Worm (Caenorhabditis elegans) whole organism, late embryonic: ENCODE data around the gene cpr-1.

ENCODE experiments used
- K02D7.2 ChIP-seq: sonication (generic microtip); optimal IDR thresholded peaks from 2 replicates; lab custom pipeline; 2017; ENCODE audit warnings: mild to moderate bottlenecking, missing genetic modification characterization, missing compliant biosample characterization
- Y22D7AL.16 ChIP-seq: sonication (generic microtip); optimal IDR thresholded peaks from 2 replicates; lab custom pipeline; 2016; ENCODE audit warnings: missing genetic modification characterization, missing compliant biosample characterization
- ahr-1 ChIP-seq: sonication (generic microtip); optimal IDR thresholded peaks from 2 replicates; lab custom pipeline; 2016; ENCODE audit warnings: missing genetic modification characterization, missing compliant biosample characterization
- ama-1 ChIP-seq: fragments of 150-350 bp; optimal IDR thresholded peaks from 2 replicates; lab custom pipeline; 2014
- ceh-18 ChIP-seq: sonication (generic microtip); optimal IDR thresholded peaks from 2 replicates; lab custom pipeline; 2016; ENCODE audit warnings: missing genetic modification characterization, missing compliant biosample characterization
- ceh-22 ChIP-seq: sonication (generic microtip); optimal IDR thresholded peaks from 2 replicates; lab custom pipeline; 2017; ENCODE audit warnings: missing biosample characterization, missing genetic modification characterization
- ceh-31 ChIP-seq: sonication (generic microtip); optimal IDR thresholded peaks from 2 replicates; lab custom pipeline; 2016; ENCODE audit warnings: missing genetic modification characterization, missing compliant biosample characterization
- ceh-34 ChIP-seq: sonication (generic microtip); optimal IDR thresholded peaks from 2 replicates; lab custom pipeline; 2016; ENCODE audit warnings: mild to moderate bottlenecking, missing genetic modification characterization, missing compliant biosample characterization
- ceh-48 ChIP-seq: sonication (generic microtip); optimal IDR thresholded peaks from 2 replicates; lab custom pipeline; 2016; ENCODE audit warnings: missing genetic modification characterization, inconsistent platforms, missing compliant biosample characterization
- ceh-6 ChIP-seq: fragments of 200-800 bp; sonication (Bioruptor generic); optimal IDR thresholded peaks from 2 replicates; lab custom pipeline; 2018; ENCODE audit warnings: mild to moderate bottlenecking, missing genetic modification characterization, missing compliant biosample characterization
- ceh-9 ChIP-seq: sonication (generic microtip); optimal IDR thresholded peaks from 2 replicates; lab custom pipeline; 2016; ENCODE audit warnings: mild to moderate bottlenecking, missing genetic modification characterization, inconsistent platforms, missing compliant biosample characterization
- elt-2 ChIP-seq: sonication (generic microtip); optimal IDR thresholded peaks from 2 replicates; lab custom pipeline; 2016; ENCODE audit warnings: missing genetic modification reagents, missing genetic modification characterization, missing compliant biosample characterization
- fkh-10 ChIP-seq: fragments of 150-350 bp; optimal IDR thresholded peaks from 2 replicates; lab custom pipeline; 2014; ENCODE audit warnings: missing biosample characterization, missing genetic modification reagents, missing genetic modification characterization
- fkh-6 ChIP-seq: sonication (generic microtip); optimal IDR thresholded peaks from 2 replicates; lab custom pipeline; 2016; ENCODE audit warnings: missing genetic modification characterization, missing compliant biosample characterization
- hlh-13 ChIP-seq: fragments of 200-800 bp; sonication (Bioruptor generic); optimal IDR thresholded peaks from 2 replicates; lab custom pipeline; 2018; ENCODE audit warnings: mild to moderate bottlenecking, missing genetic modification characterization, missing compliant biosample characterization
- hlh-15 ChIP-seq: sonication (generic microtip); optimal IDR thresholded peaks from 2 replicates; lab custom pipeline; 2016; ENCODE audit warnings: missing genetic modification characterization, missing compliant biosample characterization
- hlh-30 ChIP-seq: sonication (generic microtip); optimal IDR thresholded peaks from 2 replicates; lab custom pipeline; 2017; ENCODE audit warnings: antibody characterized with exemption, missing genetic modification characterization, missing compliant biosample characterization; ENCODE audit not compliant: insufficient read depth
- hlh-8 ChIP-seq: sonication (generic microtip); optimal IDR thresholded peaks from 2 replicates; lab custom pipeline; 2016; ENCODE audit warnings: missing genotype, missing genetic modification characterization, missing compliant biosample characterization
- lim-6 ChIP-seq: sonication (generic microtip); optimal IDR thresholded peaks from 2 replicates; lab custom pipeline; 2016; ENCODE audit warnings: missing genetic modification characterization, missing compliant biosample characterization
- nfya-1 ChIP-seq: sonication (generic microtip); optimal IDR thresholded peaks from 2 replicates; lab custom pipeline; 2017; ENCODE audit warnings: missing genetic modification characterization, mild to moderate bottlenecking, missing compliant biosample characterization, antibody characterized with exemption, moderate library complexity
- pag-3 ChIP-seq: sonication (generic microtip); optimal IDR thresholded peaks from 2 replicates; lab custom pipeline; 2016; ENCODE audit warnings: missing compliant biosample characterization, missing genetic modification characterization, borderline replicate concordance
- pat-9 ChIP-seq: fragments of 200-800 bp; sonication (Bioruptor generic); optimal IDR thresholded peaks from 2 replicates; lab custom pipeline; 2018; ENCODE audit warnings: mild to moderate bottlenecking, missing genetic modification characterization, moderate library complexity, missing compliant biosample characterization
- pax-1 ChIP-seq: fragments of 150-350 bp; optimal IDR thresholded peaks from 2 replicates; lab custom pipeline; 2014; ENCODE audit warnings: missing biosample characterization, missing genetic modification characterization
- sdc-2 ChIP-seq: sonication (generic microtip); optimal IDR thresholded peaks from 2 replicates; lab custom pipeline; 2016; ENCODE audit warnings: missing genotype, missing genetic modification characterization, missing compliant biosample characterization
- sox-2 ChIP-seq: fragments of 200-800 bp; sonication (Bioruptor generic); IDR thresholded peaks from 2 replicates; pipeline ENCODE4 v1.3.6; 2022; ENCODE audit warnings: missing genetic modification reagents, missing genetic modification characterization, missing compliant biosample characterization
- syd-9 ChIP-seq: sonication (generic microtip); optimal IDR thresholded peaks from 2 replicates; lab custom pipeline; 2016; ENCODE audit warnings: mild to moderate bottlenecking, missing genetic modification characterization, moderate library complexity, missing compliant biosample characterization
- tbx-2 ChIP-seq: sonication (generic microtip); optimal IDR thresholded peaks from 2 replicates; lab custom pipeline; 2016; ENCODE audit warnings: missing genetic modification characterization, missing compliant biosample characterization
- tbx-7 ChIP-seq: sonication (generic microtip); optimal IDR thresholded peaks from 2 replicates; lab custom pipeline; 2016; ENCODE audit warnings: missing genotype, missing genetic modification characterization, missing compliant biosample characterization
- unc-3 ChIP-seq, 2 experiments: fragments of 200-800 bp in 1 of 2; sonication (Bioruptor generic) in 1 of 2; sonication (generic microtip) in 1 of 2; conservative IDR thresholded peaks in 1 of 2; optimal IDR thresholded peaks in 1 of 2; 2 replicates each; pipeline versions ENCODE4 v1.3.6 to Lab custom; 2016 to 2022; ENCODE audit warnings: missing compliant biosample characterization in 2 of 2, missing genetic modification characterization in 2 of 2, missing genetic modification reagents in 1 of 2
- unc-42 ChIP-seq: sonication (generic microtip); optimal IDR thresholded peaks from 2 replicates; lab custom pipeline; 2016; ENCODE audit warnings: missing genotype, missing genetic modification characterization, missing compliant biosample characterization
- unc-55 ChIP-seq: sonication (generic microtip); optimal IDR thresholded peaks from 2 replicates; lab custom pipeline; 2017; ENCODE audit warnings: missing biosample characterization, missing genetic modification reagents, missing genetic modification characterization

Gene cpr-1

ce11 chrV:11979673-11980561 is 4.6 kb downstream of the cpr-1 start, which contains the start of gene snr-4 (continued):
- peak; percentile 85 for TF ChIP-seq sox-2 (GFP tag; lab: Robert Waterston, UW)
- TF ChIP-seq ceh-48 (tag; lab: Kevin White, UChicago), result no peak
- no peak for TF ChIP-seq unc-3 (GFP tag; conservative IDR thresholded peaks at IDR 0.05; lab: Robert Waterston, UW)
- peak; percentile 11 for TF ChIP-seq unc-3 (tag; optimal IDR thresholded peaks at IDR 0.05; lab: Kevin White, UChicago)
- TF ChIP-seq, all 69 proteins: peak for 19

ce11 chrV:11982309-11982708 is 7.0 kb downstream of the cpr-1 start, which contains the start of gene rpt-1:
Gene rpt-1, minus strand, starts transcription at chrV:11982397.
- TF ChIP-seq elt-2 (tag; lab: Kevin White, UChicago), result peak; percentile 41
- TF ChIP-seq pag-3, result no peak
- peak; percentile 41 for TF ChIP-seq ceh-34 (tag; lab: Kevin White, UChicago)
- no peak for TF ChIP-seq tbx-2
- peak; percentile 18 for TF ChIP-seq ama-1 (lab: Kevin White, UChicago)
- TF ChIP-seq ceh-31 (tag; lab: Kevin White, UChicago), result peak; percentile 42
- TF ChIP-seq fkh-10, result no peak
- no peak for TF ChIP-seq sdc-2 (tag; lab: Kevin White, UChicago)
- TF ChIP-seq pax-1 (tag; lab: Kevin White, UChicago), result no peak
- peak; percentile 48 for TF ChIP-seq nfya-1 (tag; lab: Kevin White, UChicago)
- TF ChIP-seq unc-3 (GFP tag; conservative IDR thresholded peaks at IDR 0.05; lab: Robert Waterston, UW), result no peak
- no peak for TF ChIP-seq unc-3 (tag; optimal IDR thresholded peaks at IDR 0.05; lab: Kevin White, UChicago)
- TF ChIP-seq pat-9 (tag; lab: Kevin White, UChicago), result no peak
- TF ChIP-seq ceh-9 (tag; lab: Kevin White, UChicago), result no peak

- TF ChIP-seq hlh-15 (tag; lab: Kevin White, UChicago) (no peak), tbx-2 (no peak), fkh-6 (tag; lab: Kevin White, UChicago) (no peak), ceh-34 (tag; lab: Kevin White, UChicago) (no peak), hlh-13 (GFP tag; lab: Kevin White, UChicago) (no peak), unc-42 (no peak), lim-6 (tag; lab: Kevin White, UChicago) (no peak), tbx-7 (tag; lab: Kevin White, UChicago) (no peak), Y22D7AL.16 (no peak), ahr-1 (tag; lab: Kevin White, UChicago) (no peak), sdc-2 (tag; lab: Kevin White, UChicago) (no peak), K02D7.2 (tag; lab: Kevin White, UChicago) (no peak), hlh-30 (tag; lab: Kevin White, UChicago) (no peak), ceh-6 (GFP tag; lab: Kevin White, UChicago) (no peak), hlh-8 (tag; lab: Kevin White, UChicago) (no peak), syd-9 (tag; lab: Kevin White, UChicago) (no peak), pat-9 (tag; lab: Kevin White, UChicago) (no peak), ceh-22 (no peak), ceh-18 (no peak)
- TF ChIP-seq, all 69 proteins: peak for 0
These were observed 10.0 kb downstream of the cpr-1 start, which contains the start of gene mans-2 for ce11 chrV:11985384-11985783. Gene mans-2, minus strand, starts transcription at chrV:11985484.

DNA sequence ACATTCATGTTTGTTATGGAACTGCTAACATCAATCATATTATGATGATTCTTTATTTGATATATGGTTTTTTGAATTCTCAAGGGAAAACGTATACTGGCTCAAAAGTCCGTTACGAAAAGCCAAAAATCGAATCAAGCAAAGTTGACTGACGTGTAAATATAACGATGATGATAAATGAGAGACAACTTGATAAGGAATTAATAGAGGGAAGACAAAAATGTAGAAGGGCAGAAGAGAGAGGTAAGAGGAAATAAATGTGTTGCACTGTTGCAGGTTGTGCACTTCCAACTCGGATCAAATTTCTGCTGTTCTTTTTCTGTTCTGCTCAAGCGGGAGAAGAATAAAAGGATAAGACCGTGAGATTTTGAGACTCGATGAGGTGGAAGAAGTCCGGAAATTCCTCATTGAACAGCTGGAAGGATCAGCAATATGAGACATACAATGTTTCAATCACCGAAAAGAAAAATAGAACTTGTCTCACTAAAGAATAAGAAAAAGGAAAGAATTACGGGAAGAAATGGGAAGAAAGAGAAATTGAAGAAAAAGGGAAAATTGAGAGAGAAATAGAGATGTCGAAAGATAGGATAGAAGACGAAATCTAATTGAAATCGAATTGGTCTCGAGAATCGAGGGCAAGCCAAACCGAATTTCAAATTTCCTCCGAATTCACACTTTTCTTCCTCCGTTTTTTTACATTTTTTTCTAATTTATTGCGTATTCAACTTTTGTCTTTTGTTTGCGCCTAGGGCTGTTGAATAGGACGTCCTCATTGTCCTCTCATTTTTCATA is 10.9 kb downstream of the cpr-1 start:
- TF ChIP-seq unc-55 (GFP tag; lab: Kevin White, UChicago) (no peak), unc-42 (peak; percentile 96)
- TF ChIP-seq, all 69 proteins: peak for 1
